Fruit fly (Drosophila melanogaster) whole organism, wandering third instar larva: ENCODE measurements around the gene Hrb87F.

Experiments used
- CG9705 ChIP-seq: fragments of 200-800 bp; sonication (Bioruptor generic); optimal IDR thresholded peaks from 2 replicates; lab custom pipeline; 2018; ENCODE audit warnings: missing biosample characterization, mild to moderate bottlenecking, missing genetic modification characterization
- CrebA ChIP-seq: fragments of 200-800 bp; sonication (Bioruptor generic); optimal IDR thresholded peaks from 2 replicates; lab custom pipeline; 2016; ENCODE audit warnings: missing biosample characterization, mild to moderate bottlenecking, missing genetic modification characterization, borderline replicate concordance
- HLH106 ChIP-seq: fragments of 200-800 bp; optimal IDR thresholded peaks from 3 replicates; lab custom pipeline; 2019; ENCODE audit warnings: missing biosample characterization, mild to moderate bottlenecking, missing genetic modification characterization, moderate library complexity
- Myc ChIP-seq: fragments of >200 bp; optimal IDR thresholded peaks from 2 replicates; lab custom pipeline; 2017
- Rel ChIP-seq, 2 experiments: fragments of 200-800 bp; sonication (Bioruptor generic) in 1 of 2; optimal IDR thresholded peaks; 2 replicates in 1 of 2; 3 replicates in 1 of 2; lab custom pipeline; 2016 to 2019; ENCODE audit warnings: mild to moderate bottlenecking in 2 of 2, missing biosample characterization in 2 of 2, missing genetic modification characterization in 2 of 2, moderate library complexity in 1 of 2
- br ChIP-seq: fragments of 200-800 bp; sonication (Bioruptor generic); optimal IDR thresholded peaks from 2 replicates; lab custom pipeline; 2016; ENCODE audit warnings: missing biosample characterization, missing genetic modification characterization
- dl ChIP-seq, 2 experiments: fragments of 175-275, 200-275 bp in 1 of 2; fragments of 200-275 bp in 1 of 2; sonication (Bioruptor generic); optimal IDR thresholded peaks; lab custom pipeline; 2018; ENCODE audit warnings: mild to moderate bottlenecking in 2 of 2, missing biosample characterization in 2 of 2, missing genetic modification characterization in 2 of 2, moderate library complexity in 2 of 2; ENCODE audit not compliant: partially characterized antibody in 2 of 2, insufficient read depth in 1 of 2
- dmrt93B ChIP-seq: fragments of 200-800 bp; sonication (Bioruptor generic); optimal IDR thresholded peaks from 2 replicates; lab custom pipeline; 2018; ENCODE audit warnings: missing biosample characterization, mild to moderate bottlenecking, missing genetic modification characterization
- ey ChIP-seq: fragments of 200-800 bp; sonication (Bioruptor generic); optimal IDR thresholded peaks from 2 replicates; lab custom pipeline; 2016; ENCODE audit warnings: missing biosample characterization, missing genetic modification characterization
- h ChIP-seq: fragments of 200-800 bp; sonication (Bioruptor generic); optimal IDR thresholded peaks from 3 replicates; lab custom pipeline; 2016; ENCODE audit warnings: missing biosample characterization, mild to moderate bottlenecking, missing genetic modification characterization
- jim ChIP-seq: fragments of 175-275, 200-325 bp; sonication (Bioruptor generic); optimal IDR thresholded peaks from 2 replicates; lab custom pipeline; 2016; ENCODE audit warnings: missing biosample characterization, mild to moderate bottlenecking, missing genetic modification characterization
- pan ChIP-seq: fragments of >200 bp; optimal IDR thresholded peaks from 2 replicates; lab custom pipeline; 2017
- sage ChIP-seq: fragments of 200-800 bp; sonication (Bioruptor generic); optimal IDR thresholded peaks from 2 replicates; lab custom pipeline; 2016; ENCODE audit warnings: missing biosample characterization, mild to moderate bottlenecking, missing genetic modification characterization
- usp ChIP-seq: fragments of >200 bp; optimal IDR thresholded peaks from 2 replicates; lab custom pipeline; 2017; ENCODE audit warnings: missing biosample characterization, missing genetic modification characterization

dm6 chr3R:13700738-13701137 lies 40.4 kb upstream of the Hrb87F start, which contains the start of gene f-cup:
- TF ChIP-seq usp (GFP tag; lab: Kevin White, UChicago): no peak
- no peak for TF ChIP-seq br (GFP tag; lab: Kevin White, UChicago)
- no peak for TF ChIP-seq dmrt93B
- TF ChIP-seq h (GFP tag; lab: Kevin White, UChicago): no peak
- no peak for TF ChIP-seq CrebA (GFP tag; lab: Kevin White, UChicago)
- no peak for TF ChIP-seq Rel (GFP tag; optimal IDR thresholded peaks at IDR 0.05; lab: Kevin White, UChicago)
- TF ChIP-seq Rel (tag; optimal IDR thresholded peaks at IDR 0.05; lab: Kevin White, UChicago): no peak
- TF ChIP-seq ey (GFP tag; lab: Kevin White, UChicago): no peak
- TF ChIP-seq jim: no peak
- no peak for TF ChIP-seq HLH106 (tag; lab: Kevin White, UChicago)
- TF ChIP-seq dl (GFP tag; optimal IDR thresholded peaks at IDR 0.05; lab: Kevin White, UChicago; ENCODE audit: insufficient read depth in 1 of 2, partially characterized antibody in 2 of 2): no peak
- TF ChIP-seq CG9705 (GFP tag; lab: Kevin White, UChicago): no peak
- no peak for TF ChIP-seq Myc (lab: Kevin White, UChicago)
- no peak for TF ChIP-seq pan
- TF ChIP-seq sage (GFP tag; lab: Kevin White, UChicago): no peak
